Fruit fly (Drosophila melanogaster): ENCODE measurements around the gene TAF1B.

Gene TAF1B

DNA sequence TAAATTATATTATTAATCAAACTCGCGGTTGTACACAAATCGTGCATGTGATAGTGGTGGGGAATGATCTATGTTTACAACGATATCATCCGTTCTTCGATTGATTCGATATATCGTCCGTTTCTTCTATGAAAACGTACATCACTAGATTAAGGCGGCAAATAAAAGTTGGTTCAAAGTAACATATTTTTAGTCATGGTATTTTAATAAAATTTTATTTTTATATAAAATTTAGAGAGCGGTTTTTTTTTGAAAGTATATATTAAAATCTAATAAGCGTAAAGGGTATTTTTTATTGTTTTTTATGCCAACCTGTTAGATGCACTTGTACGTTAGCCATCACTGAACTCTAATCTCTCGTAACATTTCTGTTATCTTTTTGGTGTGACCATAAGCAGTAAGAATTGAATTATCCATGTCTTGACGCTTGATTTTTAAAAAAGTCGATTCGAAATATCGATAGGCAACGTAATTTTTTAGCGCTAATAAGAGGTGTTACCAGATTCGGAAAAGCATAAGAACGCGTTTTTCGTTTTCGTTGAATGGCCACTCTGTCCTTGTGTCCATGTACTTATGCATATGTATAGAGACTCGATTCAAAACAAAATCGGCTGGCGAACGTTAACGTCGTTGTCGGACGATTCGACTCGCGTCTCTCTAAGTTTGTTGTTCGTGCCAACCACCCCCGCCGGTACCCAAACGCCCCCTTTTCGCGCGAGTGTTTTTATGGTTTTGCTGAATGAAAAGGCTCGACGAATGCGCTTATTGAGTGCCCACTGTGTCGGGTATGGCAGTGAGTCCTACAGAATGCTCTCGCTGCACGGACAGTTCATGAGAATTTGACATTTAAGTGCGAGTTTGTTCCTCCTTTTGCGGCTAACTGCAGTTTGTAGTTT is at the start of gene TAF1B, which contains the start of gene Invadolysin (continued):
- TF ChIP-seq YL-1 (GFP tag; optimal IDR thresholded peaks at IDR 0.05): peak; percentile 67
- peak; percentile 15 for TF ChIP-seq oc (tag; optimal IDR thresholded peaks at IDR 0.05)
- TF ChIP-seq CG10147 (GFP tag; optimal IDR thresholded peaks at IDR 0.05): peak; percentile 51
- TF ChIP-seq CG10431 (GFP tag; optimal IDR thresholded peaks at IDR 0.05): peak; percentile 73
- peak; percentile 11 for TF ChIP-seq CG10209 (GFP tag; optimal IDR thresholded peaks at IDR 0.05)
- TF ChIP-seq CG13424 (tag; optimal IDR thresholded peaks at IDR 0.05): peak; percentile 56
- no peak for TF ChIP-seq ap (GFP tag; IDR thresholded peaks at IDR 0.05)
- TF ChIP-seq chm (GFP tag; IDR thresholded peaks at IDR 0.05): peak; percentile 41; the same call in 1 of the 2 replicates
- no peak for TF ChIP-seq CkIIα-i1 (GFP tag; IDR thresholded peaks at IDR 0.05)
- TF ChIP-seq CG9437 (GFP tag; optimal IDR thresholded peaks at IDR 0.05): peak; percentile 28
- peak; percentile 79 for TF ChIP-seq CG33213 (GFP tag; optimal IDR thresholded peaks at IDR 0.05)
- TF ChIP-seq ken (GFP tag; IDR thresholded peaks at IDR 0.05): 0 out of 3 replicates have a peak, but pooled peaks have one; percentile 42
- TF ChIP-seq sqz (GFP tag; optimal IDR thresholded peaks at IDR 0.05): no peak
- TF ChIP-seq CG18476 (GFP tag; optimal IDR thresholded peaks at IDR 0.05): peak; percentile 36
- no peak for TF ChIP-seq CG11093 (GFP tag; IDR thresholded peaks at IDR 0.05)
- TF ChIP-seq CG6689 (GFP tag; IDR thresholded peaks at IDR 0.05): no peak
- TF ChIP-seq CG15479 (GFP tag; optimal IDR thresholded peaks at IDR 0.05): no peak
- TF ChIP-seq tio (GFP tag; optimal IDR thresholded peaks at IDR 0.05): peak; percentile 39
- TF ChIP-seq CG11456 (GFP tag; IDR thresholded peaks at IDR 0.05): peak; percentile 69; the same call in 2 of the 3 replicates
- TF ChIP-seq Hr39 (optimal IDR thresholded peaks at IDR 0.05): no peak
- peak; percentile 92; the same call in 3 of the 4 replicates for TF ChIP-seq chinmo (GFP tag; IDR thresholded peaks at IDR 0.05; ENCODE audit: partially characterized antibody)
- peak; percentile 61 for TF ChIP-seq CG11504 (tag; optimal IDR thresholded peaks at IDR 0.05)
- 0 out of 2 replicates have a peak, but pooled peaks have one; percentile 28 for TF ChIP-seq ttk (GFP tag; IDR thresholded peaks at IDR 0.05)
- peak; percentile 22 for TF ChIP-seq dmrt99B (tag; optimal IDR thresholded peaks at IDR 0.05)
- TF ChIP-seq Dp (GFP tag; optimal IDR thresholded peaks at IDR 0.05): peak; percentile 89
- no peak; the same call in 2 of the 3 replicates for TF ChIP-seq CG11695 (GFP tag; IDR thresholded peaks at IDR 0.05)
- TF ChIP-seq jumu (GFP tag; optimal IDR thresholded peaks at IDR 0.05): no peak
- TF ChIP-seq NfI (GFP tag; optimal IDR thresholded peaks at IDR 0.05): peak; percentile 22
- TF ChIP-seq hbn (GFP tag; IDR thresholded peaks at IDR 0.05; ENCODE audit: partially characterized antibody): peak; percentile 94
- TF ChIP-seq Nf-YC (tag; optimal IDR thresholded peaks at IDR 0.05): peak; percentile 24
- peak; percentile 36 to 75 for TF ChIP-seq Pdp1 (GFP tag; optimal IDR thresholded peaks at IDR 0.05)
- TF ChIP-seq sim (GFP tag; IDR thresholded peaks at IDR 0.05): no peak
- TF ChIP-seq stc (GFP tag; IDR thresholded peaks at IDR 0.05): no peak; the same call in 1 of the 2 replicates
- no peak for TF ChIP-seq so (GFP tag; IDR thresholded peaks at IDR 0.05)
- TF ChIP-seq CG4328 (GFP tag; optimal IDR thresholded peaks at IDR 0.05): no peak
- TF ChIP-seq Hmx (GFP tag; optimal IDR thresholded peaks at IDR 0.05): peak; percentile 22
- TF ChIP-seq Scr (GFP tag; IDR thresholded peaks at IDR 0.05; ENCODE audit: partially characterized antibody): peak; percentile 93
- no peak for TF ChIP-seq CG14965 (GFP tag; optimal IDR thresholded peaks at IDR 0.05; ENCODE audit: borderline replicate concordance)
- no peak for TF ChIP-seq Dfd (GFP tag; optimal IDR thresholded peaks at IDR 0.05)
- TF ChIP-seq Nf-YA (GFP tag; IDR thresholded peaks at IDR 0.05): no peak
- peak; percentile 94 for TF ChIP-seq inv (GFP tag; IDR thresholded peaks at IDR 0.05; ENCODE audit: partially characterized antibody)
- TF ChIP-seq CG7556 (GFP tag; optimal IDR thresholded peaks at IDR 0.05): peak; percentile 45
- no peak for TF ChIP-seq CG6175 (GFP tag; IDR thresholded peaks at IDR 0.05)
- TF ChIP-seq CG7928 (GFP tag; optimal IDR thresholded peaks at IDR 0.05): peak; percentile 17
- no peak for TF ChIP-seq slp2 (GFP tag; optimal IDR thresholded peaks at IDR 0.05)
- no peak for TF ChIP-seq ham (GFP tag; IDR thresholded peaks at IDR 0.05)
- TF ChIP-seq CG12219 (GFP tag; optimal IDR thresholded peaks at IDR 0.05): no peak
- no peak for TF ChIP-seq CG15073 (GFP tag; optimal IDR thresholded peaks at IDR 0.05)
